Worm (Caenorhabditis elegans): ENCODE results near the gene T22B7.22.

ce11 chrX:5692099-5692498, 32.3 kb downstream of the T22B7.22 start, which contains the start of gene W01C8.1:
- no peak for TF ChIP-seq elt-1 (tag; optimal IDR thresholded peaks at IDR 0.05; ENCODE audit: borderline replicate concordance, insufficient read depth)
- no peak for TF ChIP-seq nhr-28 (tag; optimal IDR thresholded peaks at IDR 0.05)
- TF ChIP-seq nhr-76 (tag; optimal IDR thresholded peaks at IDR 0.05): no peak
- no peak for TF ChIP-seq lsy-2 (tag; optimal IDR thresholded peaks at IDR 0.05)
- TF ChIP-seq pha-4 (tag; optimal IDR thresholded peaks at IDR 0.05): no peak
- no peak for TF ChIP-seq snpc-4 (tag; optimal IDR thresholded peaks at IDR 0.05)
- no peak for TF ChIP-seq blmp-1 (tag; optimal IDR thresholded peaks at IDR 0.05)
- no peak for TF ChIP-seq ztf-11 (tag; optimal IDR thresholded peaks at IDR 0.05)
- TF ChIP-seq nhr-237 (tag; optimal IDR thresholded peaks at IDR 0.05): no peak
- TF ChIP-seq lin-13 (tag; optimal IDR thresholded peaks at IDR 0.05): no peak
- no peak for TF ChIP-seq unc-39 (tag; optimal IDR thresholded peaks at IDR 0.05)

Data from whole organism, mixed stage, embryonic.